Worm (Caenorhabditis elegans): Measurements from ENCODE around the gene mrps-18C.
A peak's percentile ranks its signal among the peaks of the same experiment; 100 is the strongest.

DNA sequence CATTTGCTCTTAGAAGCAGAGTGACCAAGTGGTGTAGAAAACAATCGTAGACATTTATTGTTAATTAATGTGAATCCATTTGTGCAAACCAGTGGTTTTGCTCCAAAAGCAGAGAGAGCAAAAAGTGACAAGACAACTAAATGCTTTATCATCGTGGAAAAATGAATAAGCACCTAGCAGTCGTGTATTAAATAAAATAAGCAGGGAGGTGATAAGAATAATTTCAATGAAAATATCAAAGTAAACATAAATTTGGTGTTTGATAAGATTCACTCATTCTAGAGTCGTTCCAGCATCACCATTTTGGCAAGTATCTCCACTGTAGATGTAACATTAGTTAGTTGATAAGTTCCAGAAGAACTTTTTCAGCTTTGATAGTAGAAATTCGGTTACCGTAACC, 48.1 kb upstream of the mrps-18C start, which contains the start of gene clec-6:
- TF ChIP-seq fos-1 (tag; optimal IDR thresholded peaks at IDR 0.05) (no peak), elt-1 (tag; optimal IDR thresholded peaks at IDR 0.05) (no peak), unc-39 (tag; optimal IDR thresholded peaks at IDR 0.05) (no peak), ceh-9 (tag; optimal IDR thresholded peaks at IDR 0.05) (no peak), pha-4 (tag; optimal IDR thresholded peaks at IDR 0.05) (peak; percentile 33), R02D3.7 (tag; optimal IDR thresholded peaks at IDR 0.05) (no peak), tbx-2 (tag; optimal IDR thresholded peaks at IDR 0.05) (no peak)
